Worm (Caenorhabditis elegans): ENCODE data around the gene pfd-4.

pfd-4 gene

ce11 chrIV:11314885-11315284 is at the start of gene pfd-4, which contains the start of the genes B0035.3 and B0035.22:
TSS of gene pfd-4 (plus strand) at chrIV:11315207.
TSS of gene B0035.3 (minus strand) at chrIV:11314998.
TSS of gene B0035.22 (plus strand) at chrIV:11315153.
- peak; percentile 34; the same call in 1 of the 2 replicates for TF ChIP-seq madf-6 (GFP tag; IDR thresholded peaks at IDR 0.05)
- 0 out of 2 replicates have a peak, but pooled peaks have one; percentile 52 for TF ChIP-seq let-526 (GFP tag; IDR thresholded peaks at IDR 0.05)
- peak in 1 of 2 experiments; percentile 2 for TF ChIP-seq rec-8 (tag; optimal IDR thresholded peaks at IDR 0.05)
- TF ChIP-seq lin-35 (GFP tag; optimal IDR thresholded peaks at IDR 0.05): peak in 1 of 3 experiments; percentile 15
- TF ChIP-seq lin-40 (tag; optimal IDR thresholded peaks at IDR 0.05): peak; percentile 13
- TF ChIP-seq ZK185.1 (tag; optimal IDR thresholded peaks at IDR 0.05; ENCODE audit: poor library complexity, severe bottlenecking): peak; percentile 62
- TF ChIP-seq unc-130 (GFP tag; optimal IDR thresholded peaks at IDR 0.05): peak; percentile 50
- peak; percentile 45 for TF ChIP-seq dox-1 (GFP tag; IDR thresholded peaks at IDR 0.05)
- TF ChIP-seq ceh-27 (GFP tag; optimal IDR thresholded peaks at IDR 0.05): peak; percentile 35
- peak in 1 of 2 experiments; percentile 52 for TF ChIP-seq let-607 (tag; optimal IDR thresholded peaks at IDR 0.05)
- TF ChIP-seq ztf-25 (GFP tag; IDR thresholded peaks at IDR 0.05): no peak
- no peak for TF ChIP-seq ceh-40 (GFP tag; IDR thresholded peaks at IDR 0.05)
- no peak for TF ChIP-seq lsy-27 (tag; optimal IDR thresholded peaks at IDR 0.05; ENCODE audit: borderline replicate concordance, insufficient read depth)
- peak; percentile 10 for TF ChIP-seq snpc-3.4 (tag; optimal IDR thresholded peaks at IDR 0.05)
- TF ChIP-seq hmg-1.2 (GFP tag; IDR thresholded peaks at IDR 0.05): no peak

DNA sequence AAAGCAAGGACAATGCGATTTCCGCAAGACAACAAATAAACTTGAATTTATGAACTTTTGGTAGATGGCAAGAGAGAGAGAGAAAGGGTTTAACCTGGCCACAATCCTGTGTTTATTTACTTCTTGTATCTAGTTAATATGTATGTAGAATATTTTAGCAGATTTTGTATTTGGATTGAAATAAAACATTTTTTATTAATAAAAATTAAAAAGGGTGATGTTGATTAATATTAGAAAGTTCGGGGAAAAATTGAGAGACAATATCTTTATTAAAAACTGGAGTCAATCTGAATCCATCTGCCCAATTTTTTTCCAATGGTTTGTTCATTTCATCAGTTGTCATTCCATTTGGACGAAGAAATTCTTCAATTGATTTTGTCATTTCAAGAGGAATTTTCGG is 48.9 kb upstream of the pfd-4 start, which contains the start of gene col-127:
col-127 (minus strand) TSS at position 101 of the 400 bp plus-strand sequence.
- TF ChIP-seq B0035.1 (tag; optimal IDR thresholded peaks at IDR 0.05): no peak
- no peak for TF ChIP-seq lin-54 (GFP tag; optimal IDR thresholded peaks at IDR 0.05)
- TF ChIP-seq ekl-4 (GFP tag; IDR thresholded peaks at IDR 0.05): no peak
- no peak for TF ChIP-seq ceh-91 (GFP tag; IDR thresholded peaks at IDR 0.05)
- no peak for TF ChIP-seq nfya-1 (tag; optimal IDR thresholded peaks at IDR 0.05; ENCODE audit: borderline replicate concordance, insufficient read depth)
- no peak for TF ChIP-seq chd-7 (tag; optimal IDR thresholded peaks at IDR 0.05)
- no peak for TF ChIP-seq K11D2.4 (GFP tag; IDR thresholded peaks at IDR 0.05)
- TF ChIP-seq aptf-2 (GFP tag; conservative IDR thresholded peaks at IDR 0.05): no peak
- no peak for TF ChIP-seq F22D6.2 (tag; optimal IDR thresholded peaks at IDR 0.05)
- no peak for TF ChIP-seq F57C9.4 (tag; optimal IDR thresholded peaks at IDR 0.05)
- no peak for TF ChIP-seq attf-3 (GFP tag; conservative IDR thresholded peaks at IDR 0.05)
- TF ChIP-seq ztf-18 (tag; optimal IDR thresholded peaks at IDR 0.05): no peak
- no peak for TF ChIP-seq rpc-1 (optimal IDR thresholded peaks at IDR 0.05)
- TF ChIP-seq rpc-1 (tag; optimal IDR thresholded peaks at IDR 0.05): no peak
- TF ChIP-seq nhr-120 (GFP tag; IDR thresholded peaks at IDR 0.05): no peak
- no peak for TF ChIP-seq F33H1.4 (GFP tag; IDR thresholded peaks at IDR 0.05)

DNA sequence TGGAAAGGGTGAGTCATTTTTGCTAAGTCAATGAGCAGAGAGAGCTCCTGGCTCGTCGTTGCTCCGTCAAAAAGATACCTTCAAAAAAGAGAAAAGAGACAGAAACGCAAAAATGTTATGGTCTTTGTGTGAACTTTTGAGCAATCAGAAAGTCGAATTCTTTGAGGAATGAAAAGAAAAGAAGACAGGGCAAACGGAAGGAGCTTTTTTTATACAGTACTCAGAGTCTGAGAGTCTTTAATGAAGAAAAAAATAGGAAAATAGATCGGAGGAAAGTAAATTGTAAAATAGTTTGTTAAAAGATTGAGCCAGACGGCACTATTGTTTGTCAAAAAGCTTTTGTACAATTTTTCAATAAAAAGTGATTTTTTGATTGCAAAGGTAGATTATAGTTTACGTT is 45.5 kb upstream of the pfd-4 start:
- TF ChIP-seq ztf-3 (GFP tag; optimal IDR thresholded peaks at IDR 0.05): no peak
- no peak for TF ChIP-seq unc-130 (GFP tag; optimal IDR thresholded peaks at IDR 0.05)

DNA sequence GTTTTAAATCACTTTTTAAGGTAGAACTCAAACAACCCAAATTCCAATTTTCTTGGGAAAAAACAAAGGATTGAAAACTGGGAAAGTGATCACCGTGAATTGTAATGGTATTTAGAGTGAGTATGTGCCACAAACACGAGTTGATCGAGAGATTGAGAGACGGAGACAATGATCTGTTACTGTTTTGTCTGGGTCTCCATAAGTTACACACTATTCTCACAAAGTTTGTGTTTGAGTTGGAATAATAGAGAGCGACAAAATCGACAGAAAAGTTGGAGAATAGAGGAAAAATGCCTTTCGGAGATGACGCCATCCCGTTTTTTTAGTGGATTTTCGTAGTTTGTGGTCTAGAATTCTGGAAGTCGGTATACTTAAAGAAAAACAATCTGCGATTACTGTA is 43.7 kb upstream of the pfd-4 start, which contains the start of gene nhr-7:
nhr-7 (minus strand) TSS at position 101 of the 400 bp plus-strand sequence.
- TF ChIP-seq aptf-2 (GFP tag; conservative IDR thresholded peaks at IDR 0.05): no peak
- TF ChIP-seq pha-4 (tag; optimal IDR thresholded peaks at IDR 0.05): no peak
- TF ChIP-seq chd-7 (tag; optimal IDR thresholded peaks at IDR 0.05): no peak
- no peak for TF ChIP-seq nhr-120 (GFP tag; IDR thresholded peaks at IDR 0.05)
- TF ChIP-seq cebp-1 (GFP tag; IDR thresholded peaks at IDR 0.05): no peak
- TF ChIP-seq cebp-1 (tag; optimal IDR thresholded peaks at IDR 0.05): no peak
- no peak for TF ChIP-seq madf-10 (tag; optimal IDR thresholded peaks at IDR 0.05)
- no peak for TF ChIP-seq nfya-1 (tag; optimal IDR thresholded peaks at IDR 0.05; ENCODE audit: borderline replicate concordance, insufficient read depth)
